Fruit fly (Drosophila melanogaster) whole organism, prepupa: Measurements from ENCODE around the gene CG31195.

ENCODE experiments used
- Blimp-1 ChIP-seq: fragments of 200-800 bp; sonication (Bioruptor generic); optimal IDR thresholded peaks from 3 replicates; lab custom pipeline; 2017; ENCODE audit warnings: missing biosample characterization, missing genetic modification characterization, mild to moderate bottlenecking, moderate library complexity, missing genetic modification reagents
- CG10669 ChIP-seq: fragments of 200-800 bp; sonication (Bioruptor generic); optimal IDR thresholded peaks from 3 replicates; lab custom pipeline; 2018; ENCODE audit warnings: missing biosample characterization, mild to moderate bottlenecking, missing genetic modification characterization, moderate library complexity
- CG11294 ChIP-seq: fragments of 200-800 bp; sonication (Bioruptor generic); IDR thresholded peaks from 2 replicates; pipeline ENCODE4 v1.3.6; 2022; ENCODE audit warnings: missing biosample characterization, missing genetic modification characterization
- CG15336 ChIP-seq: fragments of 200-800 bp; sonication (Bioruptor generic); IDR thresholded peaks from 2 replicates; pipeline ENCODE4 v1.3.6; 2022; ENCODE audit warnings: missing biosample characterization, missing genetic modification characterization
- CG16779 ChIP-seq: fragments of 200-800 bp; sonication (Bioruptor generic); optimal IDR thresholded peaks from 3 replicates; lab custom pipeline; 2017; ENCODE audit warnings: missing biosample characterization, mild to moderate bottlenecking, missing genetic modification characterization
- CG3032 ChIP-seq: fragments of 200-800 bp; optimal IDR thresholded peaks from 2 replicates; lab custom pipeline; 2019; ENCODE audit warnings: missing biosample characterization, mild to moderate bottlenecking, missing genetic modification characterization, moderate library complexity
- CG34406 ChIP-seq: fragments of 200-800 bp; sonication (Bioruptor generic); optimal IDR thresholded peaks from 3 replicates; lab custom pipeline; 2016; ENCODE audit warnings: missing biosample characterization, missing genetic modification characterization
- CG3919 ChIP-seq: fragments of 200-800 bp; sonication (Bioruptor generic); optimal IDR thresholded peaks from 3 replicates; lab custom pipeline; 2016; ENCODE audit warnings: missing biosample characterization, missing genetic modification characterization
- CG4318 ChIP-seq: fragments of 200-800 bp; sonication (Bioruptor generic); optimal IDR thresholded peaks from 3 replicates; lab custom pipeline; 2017; ENCODE audit warnings: missing biosample characterization, mild to moderate bottlenecking, missing genetic modification characterization
- CG6163 ChIP-seq: fragments of 200-800 bp; sonication (Bioruptor generic); IDR thresholded peaks from 3 replicates; pipeline ENCODE4 v1.3.6; 2022; ENCODE audit warnings: missing biosample characterization, missing genetic modification characterization
- CG6276 ChIP-seq: fragments of 200-800 bp; sonication (Bioruptor generic); optimal IDR thresholded peaks from 2 replicates; lab custom pipeline; 2017; ENCODE audit warnings: missing biosample characterization, mild to moderate bottlenecking, missing genetic modification characterization
- CG6792 ChIP-seq: fragments of 200-800 bp; sonication (Bioruptor generic); optimal IDR thresholded peaks from 3 replicates; lab custom pipeline; 2016; ENCODE audit warnings: missing biosample characterization, missing genetic modification characterization
- CG6808 ChIP-seq: fragments of 200-800 bp; sonication (Bioruptor generic); optimal IDR thresholded peaks from 3 replicates; lab custom pipeline; 2017; ENCODE audit warnings: missing biosample characterization, missing genetic modification characterization, mild to moderate bottlenecking, moderate library complexity, missing genetic modification reagents
- CG6854 ChIP-seq: fragments of 200-800 bp; sonication (Bioruptor generic); optimal IDR thresholded peaks from 2 replicates; lab custom pipeline; 2017; ENCODE audit warnings: missing biosample characterization, mild to moderate bottlenecking, missing genetic modification characterization
- CG7368 ChIP-seq: fragments of 200-800 bp; sonication (Bioruptor generic); optimal IDR thresholded peaks from 3 replicates; lab custom pipeline; 2016; ENCODE audit warnings: missing biosample characterization, missing genetic modification characterization
- CG8119 ChIP-seq: fragments of 200-800 bp; sonication (Bioruptor generic); IDR thresholded peaks from 3 replicates; pipeline ENCODE4 v1.3.6; 2022; ENCODE audit warnings: missing biosample characterization, missing genetic modification characterization
- CG8319 ChIP-seq: fragments of 200-800 bp; sonication (Bioruptor generic); optimal IDR thresholded peaks from 3 replicates; lab custom pipeline; 2016; ENCODE audit warnings: missing biosample characterization, missing genetic modification characterization
- CG9139 ChIP-seq: fragments of 200-800 bp; sonication (Bioruptor generic); optimal IDR thresholded peaks from 3 replicates; lab custom pipeline; 2017; ENCODE audit warnings: missing biosample characterization, mild to moderate bottlenecking, missing genetic modification characterization
- Eip75B ChIP-seq: fragments of 200-800 bp; sonication (Bioruptor generic); optimal IDR thresholded peaks from 3 replicates; lab custom pipeline; 2016; ENCODE audit warnings: missing biosample characterization, missing genetic modification characterization
- Eip78C ChIP-seq: fragments of 200-800 bp; sonication (Bioruptor generic); peaks from one replicate; lab custom pipeline; 2016; ENCODE audit warnings: missing biosample characterization, missing genetic modification characterization
- Eip93F ChIP-seq: fragments of 200-800 bp; sonication (Bioruptor generic); optimal IDR thresholded peaks from 2 replicates; lab custom pipeline; 2016; ENCODE audit warnings: missing biosample characterization, mild to moderate bottlenecking, missing genetic modification characterization
- Ets96B ChIP-seq: fragments of 200-800 bp; optimal IDR thresholded peaks from 2 replicates; lab custom pipeline; 2019; ENCODE audit warnings: missing biosample characterization, mild to moderate bottlenecking, missing genetic modification characterization, moderate library complexity
- Gug ChIP-seq: fragments of 200-800 bp; sonication (Bioruptor generic); IDR thresholded peaks from 2 replicates; pipeline ENCODE4 v1.3.6; 2022; ENCODE audit warnings: missing biosample characterization, missing genetic modification characterization
- Hr38 ChIP-seq: sonication (Bioruptor generic); optimal IDR thresholded peaks from 2 replicates; lab custom pipeline; 2016; ENCODE audit warnings: missing biosample characterization, missing genetic modification characterization
- Lpt ChIP-seq: fragments of 200-800 bp; sonication (Bioruptor generic); optimal IDR thresholded peaks from 3 replicates; lab custom pipeline; 2016; ENCODE audit warnings: missing biosample characterization, missing genetic modification characterization
- Met ChIP-seq: fragments of 200-800 bp; sonication (Bioruptor generic); optimal IDR thresholded peaks from 3 replicates; lab custom pipeline; 2016; ENCODE audit warnings: missing biosample characterization, missing genetic modification characterization
- OdsH ChIP-seq: fragments of 200-800 bp; sonication (Bioruptor generic); optimal IDR thresholded peaks from 3 replicates; lab custom pipeline; 2016; ENCODE audit warnings: missing biosample characterization, missing genetic modification characterization
- Smox ChIP-seq: fragments of 200-800 bp; sonication (Bioruptor generic); optimal IDR thresholded peaks from 3 replicates; lab custom pipeline; 2016; ENCODE audit warnings: missing biosample characterization, missing genetic modification characterization
- Sox14 ChIP-seq: fragments of 200-800 bp; sonication (Bioruptor generic); optimal IDR thresholded peaks from 3 replicates; lab custom pipeline; 2016; ENCODE audit warnings: missing biosample characterization, missing genetic modification characterization
- achi ChIP-seq: fragments of 200-800 bp; sonication (Bioruptor generic); optimal IDR thresholded peaks from 3 replicates; lab custom pipeline; 2016; ENCODE audit warnings: missing biosample characterization, missing genetic modification characterization
- cyc ChIP-seq: fragments of 200-800 bp; sonication (Bioruptor generic); optimal IDR thresholded peaks from 3 replicates; lab custom pipeline; 2016; ENCODE audit warnings: missing biosample characterization, missing genetic modification characterization
- dac ChIP-seq: fragments of 200-800 bp; sonication (Bioruptor generic); optimal IDR thresholded peaks from 2 replicates; lab custom pipeline; 2017; ENCODE audit warnings: missing biosample characterization, mild to moderate bottlenecking, missing genetic modification characterization
- eg ChIP-seq: fragments of 200-800 bp; sonication (Bioruptor generic); IDR thresholded peaks from 3 replicates; pipeline ENCODE4 v1.3.6; 2022; ENCODE audit warnings: missing biosample characterization, missing genetic modification characterization
- esn ChIP-seq: fragments of 200-800 bp; sonication (Bioruptor generic); optimal IDR thresholded peaks from 2 replicates; lab custom pipeline; 2016; ENCODE audit warnings: missing biosample characterization, mild to moderate bottlenecking, missing genetic modification characterization, moderate library complexity
- fd59A ChIP-seq: fragments of 200-800 bp; sonication (Bioruptor generic); optimal IDR thresholded peaks from 2 replicates; lab custom pipeline; 2017; ENCODE audit warnings: missing biosample characterization, mild to moderate bottlenecking, missing genetic modification characterization, missing genetic modification reagents
- fd85E ChIP-seq: fragments of 200-800 bp; sonication (Bioruptor generic); optimal IDR thresholded peaks from 3 replicates; lab custom pipeline; 2016; ENCODE audit warnings: missing biosample characterization, missing genetic modification characterization
- fkh ChIP-seq: fragments of 200-800 bp; sonication (Bioruptor generic); optimal IDR thresholded peaks from 3 replicates; lab custom pipeline; 2017; ENCODE audit warnings: missing biosample characterization, mild to moderate bottlenecking, missing genetic modification characterization, moderate library complexity
- lz ChIP-seq: fragments of 200-800 bp; sonication (Bioruptor generic); optimal IDR thresholded peaks from 3 replicates; lab custom pipeline; 2016; ENCODE audit warnings: missing biosample characterization, missing genetic modification characterization
- pdm3 ChIP-seq: fragments of 200-800 bp; sonication (Bioruptor generic); optimal IDR thresholded peaks from 3 replicates; lab custom pipeline; 2016; ENCODE audit warnings: missing biosample characterization, missing genetic modification characterization
- salr ChIP-seq, 2 experiments: fragments of 200-800 bp; sonication (Bioruptor generic); optimal IDR thresholded peaks; 3 replicates each; lab custom pipeline; 2016 to 2018; ENCODE audit warnings: missing biosample characterization in 2 of 2, missing genetic modification characterization in 2 of 2, mild to moderate bottlenecking in 1 of 2
- ss ChIP-seq, 2 experiments: fragments of 200-800 bp; sonication (Bioruptor generic); optimal IDR thresholded peaks; 2 replicates in 1 of 2; 3 replicates in 1 of 2; lab custom pipeline; 2017 to 2018; ENCODE audit warnings: mild to moderate bottlenecking in 2 of 2, missing biosample characterization in 2 of 2, missing genetic modification characterization in 2 of 2, moderate library complexity in 1 of 2
- topi ChIP-seq: fragments of 200-800 bp; sonication (Bioruptor generic); optimal IDR thresholded peaks from 3 replicates; lab custom pipeline; 2016; ENCODE audit warnings: missing biosample characterization, missing genetic modification characterization

CG31195 gene

dm6 chr3R:20779969-20780368, 17.8 kb upstream of the CG31195 start (continued):
- TF ChIP-seq ss (GFP tag; optimal IDR thresholded peaks at IDR 0.05; lab: Kevin White, UChicago) = peak; percentile 85 to 91
- peak; percentile 82 for TF ChIP-seq Blimp-1 (GFP tag; lab: Kevin White, UChicago)
- peak; percentile 84 for TF ChIP-seq CG9139 (GFP tag; lab: Kevin White, UChicago)
- TF ChIP-seq topi (GFP tag; lab: Kevin White, UChicago) = peak; percentile 34
- peak; percentile 80 for TF ChIP-seq CG15336 (GFP tag; lab: Robert Waterston, UW)
- peak; percentile 65 for TF ChIP-seq CG7368 (GFP tag; lab: Kevin White, UChicago)
- peak; percentile 49 for TF ChIP-seq CG34406 (GFP tag; lab: Kevin White, UChicago)
- peak; percentile 26 for TF ChIP-seq CG6792 (GFP tag; lab: Kevin White, UChicago)
- TF ChIP-seq CG6276 (GFP tag; lab: Kevin White, UChicago) = peak; percentile 67
- peak; percentile 11 for TF ChIP-seq Smox (GFP tag; lab: Kevin White, UChicago)
- peak; percentile 58 for TF ChIP-seq esn (GFP tag; lab: Kevin White, UChicago)
- peak; percentile 61 for TF ChIP-seq Eip75B
- peak; percentile 51; the same call in 1 of the 2 replicates for TF ChIP-seq CG11294 (GFP tag; lab: Robert Waterston, UW)
- 0 out of 2 replicates have a peak, but pooled peaks have one; percentile 10 for TF ChIP-seq Gug

DNA sequence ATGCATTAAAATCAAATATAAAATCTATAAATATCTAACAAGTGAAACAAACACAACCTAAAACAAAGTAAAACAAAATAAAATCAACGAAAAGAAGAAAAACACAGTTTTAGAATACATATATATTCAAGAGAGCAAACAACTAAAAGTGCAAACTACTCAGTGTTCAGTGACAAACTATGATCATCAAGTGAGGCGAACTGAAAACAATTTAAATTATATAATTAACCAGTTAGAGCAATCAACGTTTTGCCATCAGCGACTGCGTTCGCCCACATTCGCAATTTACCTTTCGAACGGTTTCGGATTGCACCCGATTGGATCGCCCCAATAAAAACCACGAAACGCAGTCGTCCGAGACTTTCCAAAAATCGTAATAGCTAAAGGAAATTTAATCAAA, 17.4 kb upstream of the CG31195 start:
- TF ChIP-seq CG15336 (GFP tag; lab: Robert Waterston, UW) = no peak
- TF ChIP-seq CG7368 (GFP tag; lab: Kevin White, UChicago) = no peak
- no peak for TF ChIP-seq CG6276 (GFP tag; lab: Kevin White, UChicago)
- no peak for TF ChIP-seq Hr38 (GFP tag; lab: Kevin White, UChicago)
- TF ChIP-seq pdm3 (GFP tag; lab: Kevin White, UChicago) = no peak
- no peak for TF ChIP-seq CG6163 (GFP tag; lab: Robert Waterston, UW)
- no peak for TF ChIP-seq CG6808 (GFP tag; lab: Kevin White, UChicago)
- no peak for TF ChIP-seq fkh
- TF ChIP-seq esn (GFP tag; lab: Kevin White, UChicago) = no peak
- TF ChIP-seq CG34406 (GFP tag; lab: Kevin White, UChicago) = no peak
- no peak for TF ChIP-seq Lpt (GFP tag; lab: Kevin White, UChicago)
- TF ChIP-seq Sox14 (GFP tag; lab: Kevin White, UChicago) = no peak
- TF ChIP-seq Smox (GFP tag; lab: Kevin White, UChicago) = no peak
- no peak for TF ChIP-seq OdsH (GFP tag; lab: Kevin White, UChicago)
- no peak for TF ChIP-seq Met (GFP tag; lab: Kevin White, UChicago)
- no peak for TF ChIP-seq Eip75B
- TF ChIP-seq, all 60 proteins: peak for 0

- TF ChIP-seq CG4318 (GFP tag; lab: Kevin White, UChicago) = peak; percentile 7
- no peak for TF ChIP-seq fkh
- peak; percentile 88 for TF ChIP-seq CG7368 (GFP tag; lab: Kevin White, UChicago)
- peak; percentile 79 for TF ChIP-seq dac (GFP tag; lab: Kevin White, UChicago)
- TF ChIP-seq CG16779 (tag; lab: Kevin White, UChicago) = peak; percentile 97
- peak; percentile 94 for TF ChIP-seq Eip78C (GFP tag; lab: Kevin White, UChicago)
- TF ChIP-seq pdm3 (GFP tag; lab: Kevin White, UChicago) = peak; percentile 70
- peak; percentile 95 for TF ChIP-seq CG6808 (GFP tag; lab: Kevin White, UChicago)
- no peak for TF ChIP-seq Hr38 (GFP tag; lab: Kevin White, UChicago)
- peak; percentile 83 for TF ChIP-seq CG34406 (GFP tag; lab: Kevin White, UChicago)
- TF ChIP-seq fd85E (GFP tag; lab: Kevin White, UChicago) = peak; percentile 98
- TF ChIP-seq achi (GFP tag; lab: Kevin White, UChicago) = peak; percentile 62
- TF ChIP-seq CG3919 (GFP tag; lab: Kevin White, UChicago) = peak; percentile 87
- peak; percentile 17 for TF ChIP-seq cyc (GFP tag; lab: Kevin White, UChicago)
- TF ChIP-seq CG8319 (GFP tag; lab: Kevin White, UChicago) = peak; percentile 77
- peak; percentile 99 for TF ChIP-seq CG6163 (GFP tag; lab: Robert Waterston, UW)
- peak; percentile 82 for TF ChIP-seq topi (GFP tag; lab: Kevin White, UChicago)
- peak; percentile 88 for TF ChIP-seq CG10669 (GFP tag; lab: Kevin White, UChicago)
- peak; percentile 84 for TF ChIP-seq Eip75B
- TF ChIP-seq Ets96B (tag; lab: Kevin White, UChicago) = peak; percentile 95
- peak; percentile 37 for TF ChIP-seq lz
- TF ChIP-seq salr (GFP tag; optimal IDR thresholded peaks at IDR 0.05; lab: Kevin White, UChicago) = peak; percentile 58 to 74
- peak; percentile 87 for TF ChIP-seq CG3032
- peak; percentile 71 for TF ChIP-seq OdsH (GFP tag; lab: Kevin White, UChicago)
- TF ChIP-seq CG6854 = peak; percentile 97
- peak; percentile 93 for TF ChIP-seq Gug
- peak; percentile 98 for TF ChIP-seq eg (GFP tag; lab: Robert Waterston, UW)
- TF ChIP-seq Blimp-1 (GFP tag; lab: Kevin White, UChicago) = peak; percentile 73
- peak; percentile 83 for TF ChIP-seq fd59A (GFP tag; lab: Kevin White, UChicago)
- peak; percentile 98 for TF ChIP-seq CG8119 (GFP tag; lab: Robert Waterston, UW)
- TF ChIP-seq Eip93F (GFP tag; lab: Kevin White, UChicago) = peak; percentile 97
- TF ChIP-seq CG6276 (GFP tag; lab: Kevin White, UChicago) = peak; percentile 96
- TF ChIP-seq Smox (GFP tag; lab: Kevin White, UChicago) = peak; percentile 54
- TF ChIP-seq CG9139 (GFP tag; lab: Kevin White, UChicago) = peak; percentile 98
Measured at dm6 chr3R:20778285-20778926, 16.2 kb upstream of the CG31195 start.
